Fruit fly (Drosophila melanogaster) whole organism, embryonic: ENCODE measurements around the gene CG9586.

Experiments used
- Aef1 ChIP-seq: fragments of 200-800 bp; sonication (Bioruptor generic); IDR thresholded peaks from 3 replicates; pipeline ENCODE4 v1.3.6; 2022; ENCODE audit warnings: missing biosample characterization, missing genetic modification characterization
- Atf3 ChIP-seq: fragments of 200-800 bp; sonication (Bioruptor generic); optimal IDR thresholded peaks from 3 replicates; lab custom pipeline; 2016; ENCODE audit warnings: missing biosample characterization, missing genetic modification characterization
- Atf6 ChIP-seq: fragments of 200-800 bp; sonication (Bioruptor generic); IDR thresholded peaks from 2 replicates; pipeline ENCODE4 v1.3.6; 2022; ENCODE audit warnings: missing biosample characterization, missing genetic modification characterization
- Bteb2 ChIP-seq: fragments of 200-800 bp; sonication (Bioruptor generic); optimal IDR thresholded peaks from 2 replicates; lab custom pipeline; 2016; ENCODE audit warnings: missing biosample characterization, missing genetic modification characterization
- C15 ChIP-seq: fragments of 200-800 bp; sonication (Bioruptor generic); IDR thresholded peaks from 3 replicates; pipeline ENCODE4 v1.3.6; 2022; ENCODE audit warnings: missing biosample characterization, missing genetic modification characterization
- CG10431 ChIP-seq: fragments of 200-800 bp; sonication (Bioruptor generic); optimal IDR thresholded peaks from 3 replicates; lab custom pipeline; 2018; ENCODE audit warnings: missing biosample characterization, mild to moderate bottlenecking, missing genetic modification characterization
- CG10462 ChIP-seq: fragments of 200-800 bp; sonication (Bioruptor generic); optimal IDR thresholded peaks from 2 replicates; lab custom pipeline; 2016; ENCODE audit warnings: missing biosample characterization, missing genetic modification characterization
- CG11247 ChIP-seq: fragments of 200-800 bp; sonication (Bioruptor generic); IDR thresholded peaks from 2 replicates; pipeline ENCODE4 v1.3.6; 2022; ENCODE audit warnings: missing biosample characterization, missing genetic modification characterization
- CG11560 ChIP-seq: fragments of 200-800 bp; sonication (Bioruptor generic); IDR thresholded peaks from 3 replicates; pipeline ENCODE4 v1.3.6; 2022; ENCODE audit warnings: missing biosample characterization, missing genetic modification characterization
- CG12942 ChIP-seq: fragments of 200-800 bp; sonication (Bioruptor generic); optimal IDR thresholded peaks from 3 replicates; lab custom pipeline; 2016; ENCODE audit warnings: missing biosample characterization, missing genetic modification characterization
- CG14667 ChIP-seq: fragments of 200-800 bp; sonication (Bioruptor generic); IDR thresholded peaks from 2 replicates; pipeline ENCODE4 v1.3.6; 2022; ENCODE audit warnings: missing biosample characterization, missing genetic modification characterization
- CG15011 ChIP-seq: fragments of 200-800 bp; sonication (Bioruptor generic); optimal IDR thresholded peaks from 3 replicates; lab custom pipeline; 2018; ENCODE audit warnings: missing biosample characterization, mild to moderate bottlenecking, missing genetic modification characterization
- CG15601 ChIP-seq: fragments of 200-800 bp; sonication (Bioruptor generic); optimal IDR thresholded peaks from 3 replicates; lab custom pipeline; 2019; ENCODE audit warnings: missing biosample characterization, mild to moderate bottlenecking, missing genetic modification characterization, moderate library complexity
- CG16863 ChIP-seq: fragments of 200-800 bp; sonication (Bioruptor generic); optimal IDR thresholded peaks from 3 replicates; lab custom pipeline; 2016; ENCODE audit warnings: missing biosample characterization, missing genetic modification characterization
- CG17802 ChIP-seq: fragments of 200-800 bp; sonication (Bioruptor generic); optimal IDR thresholded peaks from 2 replicates; lab custom pipeline; 2018; ENCODE audit warnings: missing biosample characterization, mild to moderate bottlenecking, missing genetic modification characterization, moderate library complexity
- CG18011 ChIP-seq: fragments of 200-800 bp; sonication (Bioruptor generic); optimal IDR thresholded peaks from 2 replicates; lab custom pipeline; 2017; ENCODE audit warnings: missing biosample characterization, missing genetic modification characterization, mild to moderate bottlenecking, moderate library complexity, missing genotype
- CG32532 ChIP-seq: fragments of 200-800 bp; sonication (Bioruptor generic); IDR thresholded peaks from 2 replicates; pipeline ENCODE4 v1.3.6; 2022; ENCODE audit warnings: missing biosample characterization, missing genetic modification characterization
- CG42726 ChIP-seq: fragments of 200-800 bp; sonication (Bioruptor generic); IDR thresholded peaks from 2 replicates; pipeline ENCODE4 v1.3.6; 2022; ENCODE audit warnings: missing biosample characterization, missing genetic modification characterization; ENCODE audit not compliant: partially characterized antibody
- CG6272 ChIP-seq: fragments of 200-800 bp; sonication (Bioruptor generic); IDR thresholded peaks from 2 replicates; pipeline ENCODE4 v1.3.6; 2022; ENCODE audit warnings: missing biosample characterization, missing genetic modification characterization
- CG6654 ChIP-seq: fragments of 200-800 bp; sonication (Bioruptor generic); optimal IDR thresholded peaks from 2 replicates; lab custom pipeline; 2017; ENCODE audit warnings: missing biosample characterization, mild to moderate bottlenecking, missing genetic modification characterization
- CG6854 ChIP-seq: fragments of 200-800 bp; sonication (Bioruptor generic); optimal IDR thresholded peaks from 3 replicates; lab custom pipeline; 2017; ENCODE audit warnings: missing biosample characterization, mild to moderate bottlenecking, missing genetic modification characterization
- CG7786 ChIP-seq: fragments of 200-800 bp; sonication (Bioruptor generic); optimal IDR thresholded peaks from 2 replicates; lab custom pipeline; 2016; ENCODE audit warnings: missing biosample characterization, missing genetic modification characterization
- CG8359 ChIP-seq: fragments of 200-800 bp; sonication (Bioruptor generic); optimal IDR thresholded peaks from 2 replicates; lab custom pipeline; 2017; ENCODE audit warnings: missing biosample characterization, mild to moderate bottlenecking, missing genetic modification characterization, borderline replicate concordance
- CG9727 ChIP-seq: fragments of 200-800 bp; sonication (Bioruptor generic); optimal IDR thresholded peaks from 3 replicates; lab custom pipeline; 2017; ENCODE audit warnings: missing biosample characterization, mild to moderate bottlenecking, missing genetic modification characterization
- CG9817 ChIP-seq: fragments of 200-800 bp; sonication (Bioruptor generic); optimal IDR thresholded peaks from 2 replicates; lab custom pipeline; 2018; ENCODE audit warnings: missing biosample characterization, mild to moderate bottlenecking, missing genetic modification characterization, moderate library complexity
- Chrac-16 ChIP-seq: fragments of 200-800 bp; sonication (Bioruptor generic); optimal IDR thresholded peaks from 3 replicates; lab custom pipeline; 2016; ENCODE audit warnings: missing biosample characterization, missing genetic modification characterization
- D ChIP-seq, 2 experiments: fragments of 200-800 bp in 1 of 2; fragments of >200 bp in 1 of 2; sonication (Bioruptor generic) in 1 of 2; optimal IDR thresholded peaks; 2 replicates in 1 of 2; 3 replicates in 1 of 2; lab custom pipeline; 2017; ENCODE audit warnings: mild to moderate bottlenecking in 1 of 2, missing biosample characterization in 1 of 2, missing genetic modification characterization in 1 of 2, missing genetic modification reagents in 1 of 2
- HLHmδ ChIP-seq: fragments of 200-800 bp; sonication (Bioruptor generic); optimal IDR thresholded peaks from 2 replicates; lab custom pipeline; 2018; ENCODE audit warnings: missing biosample characterization, mild to moderate bottlenecking, missing genetic modification characterization, moderate library complexity
- Hr39 ChIP-seq: fragments of >200 bp; optimal IDR thresholded peaks from 2 replicates; lab custom pipeline; 2017
- Med ChIP-seq: fragments of 200-800 bp; sonication (Bioruptor generic); peaks from one replicate; lab custom pipeline; 2016; ENCODE audit warnings: missing biosample characterization, missing genetic modification characterization, mild to moderate bottlenecking, inconsistent platforms, moderate library complexity
- Mes4 ChIP-seq: fragments of 200-800 bp; sonication (Bioruptor generic); optimal IDR thresholded peaks from 2 replicates; lab custom pipeline; 2016; ENCODE audit warnings: missing biosample characterization, missing genetic modification characterization
- Nf-YA ChIP-seq: fragments of 200-800 bp; sonication (Bioruptor generic); IDR thresholded peaks from 2 replicates; pipeline ENCODE4 v1.3.6; 2022; ENCODE audit warnings: missing biosample characterization, missing genetic modification characterization
- Nf-YB ChIP-seq: fragments of 200-800 bp; sonication (Bioruptor generic); optimal IDR thresholded peaks from 3 replicates; lab custom pipeline; 2019; ENCODE audit warnings: missing biosample characterization, mild to moderate bottlenecking, missing genetic modification characterization, moderate library complexity
- NfI ChIP-seq: fragments of 200-800 bp; sonication (Bioruptor generic); optimal IDR thresholded peaks from 3 replicates; lab custom pipeline; 2018; ENCODE audit warnings: missing biosample characterization, mild to moderate bottlenecking, missing genetic modification characterization, moderate library complexity
- Scr ChIP-seq: fragments of 200-800 bp; sonication (Bioruptor generic); IDR thresholded peaks from 2 replicates; pipeline ENCODE4 v1.3.6; 2022; ENCODE audit warnings: missing biosample characterization, missing genetic modification characterization; ENCODE audit not compliant: partially characterized antibody
- Spps ChIP-seq: fragments of 200-800 bp; sonication (Bioruptor generic); optimal IDR thresholded peaks from 2 replicates; lab custom pipeline; 2018; ENCODE audit warnings: missing biosample characterization, mild to moderate bottlenecking, missing genetic modification characterization
- YL-1 ChIP-seq: fragments of 200-800 bp; sonication (Bioruptor generic); optimal IDR thresholded peaks from 3 replicates; lab custom pipeline; 2017; ENCODE audit warnings: missing biosample characterization, mild to moderate bottlenecking, missing genetic modification characterization
- aop ChIP-seq: fragments of 200-800 bp; sonication (Bioruptor generic); IDR thresholded peaks from 2 replicates; pipeline ENCODE4 v1.3.6; 2022; ENCODE audit warnings: missing biosample characterization, missing genetic modification characterization
- danr ChIP-seq: fragments of 200-800 bp; sonication (Bioruptor generic); IDR thresholded peaks from 2 replicates; pipeline ENCODE4 v1.3.6; 2022; ENCODE audit warnings: missing biosample characterization, missing genetic modification characterization
- fd96Cb ChIP-seq: fragments of 200-800 bp; sonication (Bioruptor generic); optimal IDR thresholded peaks from 2 replicates; lab custom pipeline; 2018; ENCODE audit warnings: missing biosample characterization, mild to moderate bottlenecking, missing genetic modification characterization, moderate library complexity
- gfzf ChIP-seq: fragments of 200-800 bp; sonication (Bioruptor generic); optimal IDR thresholded peaks from 2 replicates; lab custom pipeline; 2016; ENCODE audit warnings: missing biosample characterization, mild to moderate bottlenecking, missing genetic modification characterization, moderate library complexity
- jing ChIP-seq: fragments of 200-800 bp; sonication (Bioruptor generic); optimal IDR thresholded peaks from 2 replicates; lab custom pipeline; 2018; ENCODE audit warnings: missing biosample characterization, mild to moderate bottlenecking, missing genetic modification characterization
- kay ChIP-seq: fragments of 200-800 bp; sonication (Bioruptor generic); optimal IDR thresholded peaks from 2 replicates; lab custom pipeline; 2016; ENCODE audit warnings: missing biosample characterization, missing genetic modification characterization
- klu ChIP-seq: fragments of 200-800 bp; sonication (Bioruptor generic); IDR thresholded peaks from 2 replicates; pipeline ENCODE4 v1.3.6; 2022; ENCODE audit warnings: missing biosample characterization, missing genetic modification characterization
- lab ChIP-seq: fragments of 200-800 bp; sonication (Bioruptor generic); optimal IDR thresholded peaks from 3 replicates; lab custom pipeline; 2017; ENCODE audit warnings: missing biosample characterization, missing genetic modification characterization, mild to moderate bottlenecking, moderate library complexity, missing genetic modification reagents
- nom ChIP-seq: fragments of 200-800 bp; sonication (Bioruptor generic); optimal IDR thresholded peaks from 2 replicates; lab custom pipeline; 2017; ENCODE audit warnings: missing biosample characterization, missing genetic modification characterization, mild to moderate bottlenecking, moderate library complexity, missing genetic modification reagents
- repo ChIP-seq: fragments of 200-800 bp; sonication (Bioruptor generic); optimal IDR thresholded peaks from 2 replicates; lab custom pipeline; 2016; ENCODE audit warnings: missing biosample characterization, missing genetic modification characterization
- slbo ChIP-seq: fragments of 200-800 bp; sonication (Bioruptor generic); IDR thresholded peaks from 2 replicates; pipeline ENCODE4 v1.3.6; 2022; ENCODE audit warnings: missing biosample characterization, missing genetic modification characterization
- zfh2 ChIP-seq: fragments of 200-800 bp; sonication (Bioruptor generic); optimal IDR thresholded peaks from 2 replicates; lab custom pipeline; 2016; ENCODE audit warnings: missing biosample characterization, missing genetic modification characterization

CG9586 gene

DNA sequence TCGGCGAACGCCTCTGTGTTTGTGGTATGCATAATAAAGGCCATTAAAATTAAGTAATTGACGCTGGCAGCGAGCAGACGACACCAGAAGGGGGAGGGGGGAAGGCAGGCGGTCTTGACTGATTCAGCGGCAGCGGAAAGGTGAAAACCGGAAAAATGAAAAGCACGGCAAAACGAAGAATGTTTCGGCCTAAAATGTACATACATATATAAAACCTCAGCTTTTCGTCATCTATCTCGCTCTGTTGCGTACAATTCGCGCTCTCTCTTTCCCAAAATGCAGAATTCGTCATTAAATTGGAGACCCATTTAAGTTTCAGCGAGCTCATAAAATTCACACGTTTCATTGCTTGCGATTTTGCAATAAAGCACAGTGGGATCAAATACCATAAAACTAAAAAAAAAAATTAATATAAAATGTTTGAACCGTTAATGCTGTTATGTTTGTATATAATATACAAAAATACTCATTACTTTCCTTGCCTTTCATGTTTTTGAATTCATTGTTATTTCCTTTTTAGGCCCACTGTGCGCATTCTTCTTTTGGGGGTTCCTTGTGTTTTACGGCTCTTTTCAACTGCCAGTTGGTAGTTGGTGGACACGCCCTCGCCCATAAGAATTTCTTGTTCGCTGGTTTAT lies 1.8 kb upstream of the CG9586 start:
- peak; percentile 7 for TF ChIP-seq Bteb2
- no peak for TF ChIP-seq Scr
- TF ChIP-seq CG7786 (GFP tag; lab: Kevin White, UChicago) = peak; percentile 18
- no peak for TF ChIP-seq Atf3 (GFP tag; lab: Kevin White, UChicago)
- peak; percentile 57 for TF ChIP-seq CG9817 (tag; lab: Kevin White, UChicago)
- TF ChIP-seq Spps (tag; lab: Kevin White, UChicago) = peak; percentile 38
- TF ChIP-seq CG14667 (GFP tag; lab: Robert Waterston, UW) = no peak; the same call in 1 of the 2 replicates
- peak; percentile 45 for TF ChIP-seq CG15601 (tag; lab: Kevin White, UChicago)
- TF ChIP-seq Hr39 (lab: Kevin White, UChicago) = no peak
- TF ChIP-seq lab (GFP tag; lab: Kevin White, UChicago) = peak; percentile 80
- peak; percentile 16 for TF ChIP-seq CG17802 (tag; lab: Kevin White, UChicago)
- TF ChIP-seq Nf-YA (GFP tag; lab: Robert Waterston, UW) = peak; percentile 38; the same call in 1 of the 2 replicates
- peak; percentile 22 for TF ChIP-seq NfI
- TF ChIP-seq CG6654 (GFP tag; lab: Kevin White, UChicago) = peak; percentile 6
- TF ChIP-seq danr (GFP tag; lab: Robert Waterston, UW) = 0 out of 2 replicates have a peak, but pooled peaks have one; percentile 28
- TF ChIP-seq Atf6 (GFP tag; lab: Robert Waterston, UW) = peak; percentile 73; the same call in 1 of the 2 replicates
- TF ChIP-seq slbo = peak; percentile 83
- peak; percentile 50 for TF ChIP-seq CG12942
- TF ChIP-seq CG32532 (GFP tag; lab: Robert Waterston, UW) = peak; percentile 78
- TF ChIP-seq YL-1 = peak; percentile 20
- TF ChIP-seq CG9727 (GFP tag; lab: Kevin White, UChicago) = peak; percentile 71
- peak; percentile 66 for TF ChIP-seq nom (GFP tag; lab: Kevin White, UChicago)
- TF ChIP-seq zfh2 = no peak
- TF ChIP-seq kay (GFP tag; lab: Kevin White, UChicago) = no peak
- TF ChIP-seq CG8359 (GFP tag; lab: Kevin White, UChicago) = no peak
- TF ChIP-seq klu (GFP tag; lab: Robert Waterston, UW) = no peak
- no peak for TF ChIP-seq D (optimal IDR thresholded peaks at IDR 0.05; lab: Kevin White, UChicago)
- TF ChIP-seq D (GFP tag; optimal IDR thresholded peaks at IDR 0.05; lab: Kevin White, UChicago) = peak; percentile 56
- TF ChIP-seq Nf-YB = no peak
- TF ChIP-seq HLHmδ = no peak
- no peak for TF ChIP-seq jing (GFP tag; lab: Kevin White, UChicago)
- TF ChIP-seq CG18011 (GFP tag; lab: Kevin White, UChicago) = peak; percentile 33
- TF ChIP-seq CG42726 (GFP tag; lab: Robert Waterston, UW) = no peak
- TF ChIP-seq aop (GFP tag; lab: Robert Waterston, UW) = no peak
- TF ChIP-seq CG6854 (GFP tag; lab: Kevin White, UChicago) = peak; percentile 53
- TF ChIP-seq Med = peak; percentile 83
- TF ChIP-seq Aef1 = peak; percentile 53; the same call in 2 of the 3 replicates
- TF ChIP-seq CG10431 (GFP tag; lab: Kevin White, UChicago) = no peak
- TF ChIP-seq gfzf (GFP tag; lab: Kevin White, UChicago) = no peak
- peak; percentile 71 for TF ChIP-seq fd96Cb (tag; lab: Kevin White, UChicago)
- no peak for TF ChIP-seq CG11560 (tag; lab: Robert Waterston, UW)
- peak; percentile 56 for TF ChIP-seq Chrac-16
- TF ChIP-seq CG6272 = no peak
- peak; percentile 9 for TF ChIP-seq repo
- 0 out of 2 replicates have a peak, but pooled peaks have one; percentile 46 for TF ChIP-seq CG11247
- TF ChIP-seq CG16863 (GFP tag; lab: Kevin White, UChicago) = peak; percentile 17
- no peak for TF ChIP-seq Mes4 (GFP tag; lab: Kevin White, UChicago)
- no peak for TF ChIP-seq CG10462
- TF ChIP-seq C15 (GFP tag; lab: Robert Waterston, UW) = peak; percentile 54; the same call in 1 of the 3 replicates
- peak; percentile 24 for TF ChIP-seq CG15011 (GFP tag; lab: Kevin White, UChicago)
